Fruit fly (Drosophila melanogaster) whole organism, prepupa: Measurements from ENCODE around the gene ftz.

ENCODE experiments used
- CG10631 ChIP-seq: fragments of 200-800 bp; sonication (Bioruptor generic); optimal IDR thresholded peaks from 2 replicates; lab custom pipeline; 2016; ENCODE audit warnings: missing biosample characterization, missing genetic modification characterization
- CG10669 ChIP-seq: fragments of 200-800 bp; sonication (Bioruptor generic); optimal IDR thresholded peaks from 3 replicates; lab custom pipeline; 2018; ENCODE audit warnings: missing biosample characterization, mild to moderate bottlenecking, missing genetic modification characterization, moderate library complexity
- CG11762 ChIP-seq: fragments of 200-800 bp; sonication (Bioruptor generic); optimal IDR thresholded peaks from 3 replicates; lab custom pipeline; 2016; ENCODE audit warnings: missing biosample characterization, missing genetic modification characterization; ENCODE audit not compliant: insufficient read depth
- CG11902 ChIP-seq: fragments of 200-800 bp; sonication (Bioruptor generic); optimal IDR thresholded peaks from 3 replicates; lab custom pipeline; 2016; ENCODE audit warnings: missing biosample characterization, missing genetic modification characterization
- CG15336 ChIP-seq: fragments of 200-800 bp; sonication (Bioruptor generic); IDR thresholded peaks from 2 replicates; pipeline ENCODE4 v1.3.6; 2022; ENCODE audit warnings: missing biosample characterization, missing genetic modification characterization
- CG16779 ChIP-seq: fragments of 200-800 bp; sonication (Bioruptor generic); optimal IDR thresholded peaks from 3 replicates; lab custom pipeline; 2017; ENCODE audit warnings: missing biosample characterization, mild to moderate bottlenecking, missing genetic modification characterization
- CG31627 ChIP-seq: fragments of 200-800 bp; sonication (Bioruptor generic); optimal IDR thresholded peaks from 3 replicates; lab custom pipeline; 2016; ENCODE audit warnings: missing biosample characterization, missing genetic modification characterization
- CG32006 ChIP-seq: fragments of 200-800 bp; sonication (Bioruptor generic); optimal IDR thresholded peaks from 3 replicates; lab custom pipeline; 2017; ENCODE audit warnings: missing biosample characterization, mild to moderate bottlenecking, missing genetic modification characterization
- CG34406 ChIP-seq: fragments of 200-800 bp; sonication (Bioruptor generic); optimal IDR thresholded peaks from 3 replicates; lab custom pipeline; 2016; ENCODE audit warnings: missing biosample characterization, missing genetic modification characterization
- CG3919 ChIP-seq: fragments of 200-800 bp; sonication (Bioruptor generic); optimal IDR thresholded peaks from 3 replicates; lab custom pipeline; 2016; ENCODE audit warnings: missing biosample characterization, missing genetic modification characterization
- CG4318 ChIP-seq: fragments of 200-800 bp; sonication (Bioruptor generic); optimal IDR thresholded peaks from 3 replicates; lab custom pipeline; 2017; ENCODE audit warnings: missing biosample characterization, mild to moderate bottlenecking, missing genetic modification characterization
- CG6163 ChIP-seq: fragments of 200-800 bp; sonication (Bioruptor generic); IDR thresholded peaks from 3 replicates; pipeline ENCODE4 v1.3.6; 2022; ENCODE audit warnings: missing biosample characterization, missing genetic modification characterization
- CG6276 ChIP-seq: fragments of 200-800 bp; sonication (Bioruptor generic); optimal IDR thresholded peaks from 2 replicates; lab custom pipeline; 2017; ENCODE audit warnings: missing biosample characterization, mild to moderate bottlenecking, missing genetic modification characterization
- CG6792 ChIP-seq: fragments of 200-800 bp; sonication (Bioruptor generic); optimal IDR thresholded peaks from 3 replicates; lab custom pipeline; 2016; ENCODE audit warnings: missing biosample characterization, missing genetic modification characterization
- CG8119 ChIP-seq: fragments of 200-800 bp; sonication (Bioruptor generic); IDR thresholded peaks from 3 replicates; pipeline ENCODE4 v1.3.6; 2022; ENCODE audit warnings: missing biosample characterization, missing genetic modification characterization
- CG8319 ChIP-seq: fragments of 200-800 bp; sonication (Bioruptor generic); optimal IDR thresholded peaks from 3 replicates; lab custom pipeline; 2016; ENCODE audit warnings: missing biosample characterization, missing genetic modification characterization
- CG8632 ChIP-seq: fragments of 200-800 bp; sonication (Bioruptor generic); optimal IDR thresholded peaks from 3 replicates; lab custom pipeline; 2016; ENCODE audit warnings: missing biosample characterization, missing genetic modification characterization
- CG9139 ChIP-seq: fragments of 200-800 bp; sonication (Bioruptor generic); optimal IDR thresholded peaks from 3 replicates; lab custom pipeline; 2017; ENCODE audit warnings: missing biosample characterization, mild to moderate bottlenecking, missing genetic modification characterization
- Eip75B ChIP-seq: fragments of 200-800 bp; sonication (Bioruptor generic); optimal IDR thresholded peaks from 3 replicates; lab custom pipeline; 2016; ENCODE audit warnings: missing biosample characterization, missing genetic modification characterization
- Eip78C ChIP-seq: fragments of 200-800 bp; sonication (Bioruptor generic); peaks from one replicate; lab custom pipeline; 2016; ENCODE audit warnings: missing biosample characterization, missing genetic modification characterization
- Eip93F ChIP-seq: fragments of 200-800 bp; sonication (Bioruptor generic); optimal IDR thresholded peaks from 2 replicates; lab custom pipeline; 2016; ENCODE audit warnings: missing biosample characterization, mild to moderate bottlenecking, missing genetic modification characterization
- Ets96B ChIP-seq: fragments of 200-800 bp; optimal IDR thresholded peaks from 2 replicates; lab custom pipeline; 2019; ENCODE audit warnings: missing biosample characterization, mild to moderate bottlenecking, missing genetic modification characterization, moderate library complexity
- Hr38 ChIP-seq: sonication (Bioruptor generic); optimal IDR thresholded peaks from 2 replicates; lab custom pipeline; 2016; ENCODE audit warnings: missing biosample characterization, missing genetic modification characterization
- Hr39 ChIP-seq: fragments of 200-800 bp; sonication (Bioruptor generic); optimal IDR thresholded peaks from 2 replicates; lab custom pipeline; 2016; ENCODE audit warnings: missing biosample characterization, missing genetic modification characterization
- Hr4 ChIP-seq: fragments of 200-800 bp; sonication (Bioruptor generic); optimal IDR thresholded peaks from 3 replicates; lab custom pipeline; 2016; ENCODE audit warnings: missing biosample characterization, missing genetic modification characterization
- Lpt ChIP-seq: fragments of 200-800 bp; sonication (Bioruptor generic); optimal IDR thresholded peaks from 3 replicates; lab custom pipeline; 2016; ENCODE audit warnings: missing biosample characterization, missing genetic modification characterization
- Met ChIP-seq: fragments of 200-800 bp; sonication (Bioruptor generic); optimal IDR thresholded peaks from 3 replicates; lab custom pipeline; 2016; ENCODE audit warnings: missing biosample characterization, missing genetic modification characterization
- OdsH ChIP-seq: fragments of 200-800 bp; sonication (Bioruptor generic); optimal IDR thresholded peaks from 3 replicates; lab custom pipeline; 2016; ENCODE audit warnings: missing biosample characterization, missing genetic modification characterization
- Smox ChIP-seq: fragments of 200-800 bp; sonication (Bioruptor generic); optimal IDR thresholded peaks from 3 replicates; lab custom pipeline; 2016; ENCODE audit warnings: missing biosample characterization, missing genetic modification characterization
- Sox102F ChIP-seq: fragments of 200-800 bp; sonication (Bioruptor generic); optimal IDR thresholded peaks from 2 replicates; lab custom pipeline; 2016; ENCODE audit warnings: missing biosample characterization, mild to moderate bottlenecking, missing genetic modification characterization
- Sox14 ChIP-seq: fragments of 200-800 bp; sonication (Bioruptor generic); optimal IDR thresholded peaks from 3 replicates; lab custom pipeline; 2016; ENCODE audit warnings: missing biosample characterization, missing genetic modification characterization
- Sox15 ChIP-seq: fragments of 200-800 bp; sonication (Bioruptor generic); optimal IDR thresholded peaks from 3 replicates; lab custom pipeline; 2016; ENCODE audit warnings: missing biosample characterization, missing genetic modification characterization
- achi ChIP-seq: fragments of 200-800 bp; sonication (Bioruptor generic); optimal IDR thresholded peaks from 3 replicates; lab custom pipeline; 2016; ENCODE audit warnings: missing biosample characterization, missing genetic modification characterization
- acj6 ChIP-seq: fragments of 200-800 bp; sonication (Bioruptor generic); optimal IDR thresholded peaks from 3 replicates; lab custom pipeline; 2016; ENCODE audit warnings: missing biosample characterization, missing genetic modification characterization
- cyc ChIP-seq: fragments of 200-800 bp; sonication (Bioruptor generic); optimal IDR thresholded peaks from 3 replicates; lab custom pipeline; 2016; ENCODE audit warnings: missing biosample characterization, missing genetic modification characterization
- dac ChIP-seq: fragments of 200-800 bp; sonication (Bioruptor generic); optimal IDR thresholded peaks from 2 replicates; lab custom pipeline; 2017; ENCODE audit warnings: missing biosample characterization, mild to moderate bottlenecking, missing genetic modification characterization
- eg ChIP-seq: fragments of 200-800 bp; sonication (Bioruptor generic); IDR thresholded peaks from 3 replicates; pipeline ENCODE4 v1.3.6; 2022; ENCODE audit warnings: missing biosample characterization, missing genetic modification characterization
- esn ChIP-seq: fragments of 200-800 bp; sonication (Bioruptor generic); optimal IDR thresholded peaks from 2 replicates; lab custom pipeline; 2016; ENCODE audit warnings: missing biosample characterization, mild to moderate bottlenecking, missing genetic modification characterization, moderate library complexity
- fd59A ChIP-seq: fragments of 200-800 bp; sonication (Bioruptor generic); optimal IDR thresholded peaks from 2 replicates; lab custom pipeline; 2017; ENCODE audit warnings: missing biosample characterization, mild to moderate bottlenecking, missing genetic modification characterization, missing genetic modification reagents
- fkh ChIP-seq: fragments of 200-800 bp; sonication (Bioruptor generic); optimal IDR thresholded peaks from 3 replicates; lab custom pipeline; 2017; ENCODE audit warnings: missing biosample characterization, mild to moderate bottlenecking, missing genetic modification characterization, moderate library complexity
- lz ChIP-seq: fragments of 200-800 bp; sonication (Bioruptor generic); optimal IDR thresholded peaks from 3 replicates; lab custom pipeline; 2016; ENCODE audit warnings: missing biosample characterization, missing genetic modification characterization
- net ChIP-seq: fragments of 200-800 bp; sonication (Bioruptor generic); optimal IDR thresholded peaks from 3 replicates; lab custom pipeline; 2016; ENCODE audit warnings: missing biosample characterization, missing genetic modification characterization
- pdm3 ChIP-seq: fragments of 200-800 bp; sonication (Bioruptor generic); optimal IDR thresholded peaks from 3 replicates; lab custom pipeline; 2016; ENCODE audit warnings: missing biosample characterization, missing genetic modification characterization
- salr ChIP-seq, 2 experiments: fragments of 200-800 bp; sonication (Bioruptor generic); optimal IDR thresholded peaks; 3 replicates each; lab custom pipeline; 2016 to 2018; ENCODE audit warnings: missing biosample characterization in 2 of 2, missing genetic modification characterization in 2 of 2, mild to moderate bottlenecking in 1 of 2
- ss ChIP-seq, 2 experiments: fragments of 200-800 bp; sonication (Bioruptor generic); optimal IDR thresholded peaks; 2 replicates in 1 of 2; 3 replicates in 1 of 2; lab custom pipeline; 2017 to 2018; ENCODE audit warnings: mild to moderate bottlenecking in 2 of 2, missing biosample characterization in 2 of 2, missing genetic modification characterization in 2 of 2, moderate library complexity in 1 of 2
- svp ChIP-seq: fragments of 200-800 bp; sonication (Bioruptor generic); peaks from one replicate; lab custom pipeline; 2016; ENCODE audit warnings: missing biosample characterization, missing genetic modification characterization
- topi ChIP-seq: fragments of 200-800 bp; sonication (Bioruptor generic); optimal IDR thresholded peaks from 3 replicates; lab custom pipeline; 2016; ENCODE audit warnings: missing biosample characterization, missing genetic modification characterization

ftz gene

DNA sequence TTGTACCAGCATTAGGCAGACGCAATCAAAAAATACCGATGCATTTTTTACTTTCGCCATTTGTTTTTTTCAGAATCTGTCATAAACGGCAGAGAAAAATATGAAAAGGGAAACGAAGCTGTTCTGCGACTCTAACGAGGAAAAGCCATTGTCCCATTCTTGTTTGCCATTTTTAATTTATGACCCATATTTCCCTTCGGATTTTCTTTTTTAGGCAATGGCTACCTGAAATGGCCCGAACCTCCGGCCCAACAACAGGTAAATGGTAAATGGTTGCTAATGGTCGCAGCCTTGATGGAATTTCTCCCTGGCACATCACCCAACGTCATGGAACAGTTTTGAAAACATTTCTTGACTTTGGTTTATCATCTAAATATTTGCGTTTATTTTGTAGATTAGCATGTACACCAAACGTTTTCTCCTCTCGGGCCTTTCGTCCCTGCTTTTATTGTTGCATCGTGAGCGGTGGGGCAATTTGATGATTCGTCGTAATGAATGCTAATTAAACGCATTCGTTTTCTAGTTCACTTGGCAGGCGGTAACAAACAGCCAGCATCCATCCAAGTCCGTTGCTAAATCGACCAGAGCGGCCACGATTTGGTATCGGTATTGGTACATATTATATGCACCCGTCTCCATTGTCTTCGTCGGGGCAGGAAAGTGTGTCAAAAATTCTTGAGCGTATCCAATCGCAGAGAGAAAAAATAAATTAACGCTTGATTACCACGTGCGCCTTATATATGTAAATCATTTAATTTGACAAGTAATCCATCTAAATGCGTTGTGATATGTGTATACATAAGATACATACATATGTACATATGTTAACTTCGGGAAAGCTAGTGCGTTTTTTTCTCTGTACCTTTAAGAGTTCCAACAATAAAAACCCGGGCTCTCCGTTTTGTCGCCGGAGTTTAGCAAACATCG is 45.9 kb upstream of the ftz start:
- TF ChIP-seq Sox15 (GFP tag; lab: Kevin White, UChicago) (no peak), Sox14 (GFP tag; lab: Kevin White, UChicago) (peak; percentile 39), achi (GFP tag; lab: Kevin White, UChicago) (peak; percentile 49), CG8119 (peak; percentile 31; the same call in 1 of the 3 replicates), CG3919 (GFP tag; lab: Kevin White, UChicago) (peak; percentile 67), OdsH (GFP tag; lab: Kevin White, UChicago) (peak; percentile 54), CG4318 (no peak), CG16779 (tag; lab: Kevin White, UChicago) (no peak), CG6276 (GFP tag; lab: Kevin White, UChicago) (peak; percentile 26), acj6 (peak; percentile 40), lz (peak; percentile 43), ss (GFP tag; optimal IDR thresholded peaks at IDR 0.05; lab: Kevin White, UChicago) (no peak), CG8632 (GFP tag; lab: Kevin White, UChicago) (peak; percentile 37), CG6163 (GFP tag; lab: Robert Waterston, UW) (peak; percentile 76), dac (GFP tag; lab: Kevin White, UChicago) (no peak), CG9139 (GFP tag; lab: Kevin White, UChicago) (no peak), Hr38 (no peak), Eip78C (peak; percentile 89), Eip93F (GFP tag; lab: Kevin White, UChicago) (no peak), CG8319 (GFP tag; lab: Kevin White, UChicago) (peak; percentile 50), Eip75B (GFP tag; lab: Kevin White, UChicago) (peak; percentile 48), net (GFP tag; lab: Kevin White, UChicago) (peak; percentile 54), svp (peak; percentile 83), CG6792 (peak; percentile 34), Ets96B (tag; lab: Kevin White, UChicago) (no peak), CG32006 (GFP tag; lab: Kevin White, UChicago) (peak; percentile 61), Hr39 (GFP tag; lab: Kevin White, UChicago) (peak; percentile 45), fd59A (no peak), CG11762 (GFP tag; lab: Kevin White, UChicago) (peak; percentile 13), eg (GFP tag; lab: Robert Waterston, UW) (peak; percentile 71), Sox102F (GFP tag; lab: Kevin White, UChicago) (peak; percentile 23), CG10669 (peak; percentile 2), pdm3 (GFP tag; lab: Kevin White, UChicago) (peak; percentile 58), CG34406 (GFP tag; lab: Kevin White, UChicago) (peak; percentile 32), cyc (peak; percentile 46), Smox (GFP tag; lab: Kevin White, UChicago) (peak; percentile 47), CG15336 (GFP tag; lab: Robert Waterston, UW) (peak; percentile 45; the same call in 1 of the 2 replicates), Hr4 (GFP tag; lab: Kevin White, UChicago) (peak; percentile 66), CG10631 (GFP tag; lab: Kevin White, UChicago) (peak; percentile 5), Met (peak; percentile 60), Lpt (GFP tag; lab: Kevin White, UChicago) (no peak), fkh (GFP tag; lab: Kevin White, UChicago) (peak; percentile 76), topi (GFP tag; lab: Kevin White, UChicago) (peak; percentile 31), salr (GFP tag; optimal IDR thresholded peaks at IDR 0.05; lab: Kevin White, UChicago) (peak in 1 of 2 experiments; percentile 23), esn (GFP tag; lab: Kevin White, UChicago) (peak; percentile 60), CG11902 (GFP tag; lab: Kevin White, UChicago) (peak; percentile 11), CG31627 (GFP tag; lab: Kevin White, UChicago) (peak; percentile 55)
